Worm (Caenorhabditis elegans) whole organism, late embryonic: ENCODE measurements around the gene C56G2.9.
A peak's percentile ranks its signal among the peaks of the same experiment; 100 is the strongest.

Source experiments
- C08G9.2 ChIP-seq: sonication (generic microtip); optimal IDR thresholded peaks from 2 replicates; lab custom pipeline; 2016; ENCODE audit warnings: mild to moderate bottlenecking, missing genetic modification characterization, moderate library complexity, missing compliant biosample characterization
- F13H6.1 ChIP-seq: sonication (generic microtip); optimal IDR thresholded peaks from 2 replicates; lab custom pipeline; 2016; ENCODE audit warnings: missing genetic modification characterization, missing compliant biosample characterization
- K02D7.2 ChIP-seq: sonication (generic microtip); optimal IDR thresholded peaks from 2 replicates; lab custom pipeline; 2017; ENCODE audit warnings: mild to moderate bottlenecking, missing genetic modification characterization, missing compliant biosample characterization
- K09A11.1 ChIP-seq: sonication (generic microtip); optimal IDR thresholded peaks from 2 replicates; lab custom pipeline; 2017; ENCODE audit warnings: antibody characterized with exemption, mild to moderate bottlenecking, missing genetic modification characterization, missing compliant biosample characterization; ENCODE audit not compliant: insufficient read depth
- ahr-1 ChIP-seq: sonication (generic microtip); optimal IDR thresholded peaks from 2 replicates; lab custom pipeline; 2016; ENCODE audit warnings: missing genetic modification characterization, missing compliant biosample characterization
- ceh-18 ChIP-seq: sonication (generic microtip); optimal IDR thresholded peaks from 2 replicates; lab custom pipeline; 2016; ENCODE audit warnings: missing genetic modification characterization, missing compliant biosample characterization
- ceh-19 ChIP-seq: fragments of 200-800 bp; sonication (Bioruptor generic); optimal IDR thresholded peaks from 2 replicates; lab custom pipeline; 2018; ENCODE audit warnings: mild to moderate bottlenecking, missing genetic modification characterization, missing compliant biosample characterization
- ceh-2 ChIP-seq: sonication (generic microtip); optimal IDR thresholded peaks from 2 replicates; lab custom pipeline; 2016; ENCODE audit warnings: missing genotype, missing genetic modification characterization, missing compliant biosample characterization
- ceh-22 ChIP-seq: sonication (generic microtip); optimal IDR thresholded peaks from 2 replicates; lab custom pipeline; 2017; ENCODE audit warnings: missing biosample characterization, missing genetic modification characterization
- ceh-30 ChIP-seq: fragments of 150-350 bp; optimal IDR thresholded peaks from 2 replicates; lab custom pipeline; 2014; ENCODE audit warnings: missing biosample characterization, missing genetic modification characterization
- ceh-31 ChIP-seq: sonication (generic microtip); optimal IDR thresholded peaks from 2 replicates; lab custom pipeline; 2016; ENCODE audit warnings: missing genetic modification characterization, missing compliant biosample characterization
- ceh-34 ChIP-seq: sonication (generic microtip); optimal IDR thresholded peaks from 2 replicates; lab custom pipeline; 2016; ENCODE audit warnings: mild to moderate bottlenecking, missing genetic modification characterization, missing compliant biosample characterization
- ceh-48 ChIP-seq: sonication (generic microtip); optimal IDR thresholded peaks from 2 replicates; lab custom pipeline; 2016; ENCODE audit warnings: missing genetic modification characterization, inconsistent platforms, missing compliant biosample characterization
- ceh-6 ChIP-seq: fragments of 200-800 bp; sonication (Bioruptor generic); optimal IDR thresholded peaks from 2 replicates; lab custom pipeline; 2018; ENCODE audit warnings: mild to moderate bottlenecking, missing genetic modification characterization, missing compliant biosample characterization
- dmd-4 ChIP-seq: sonication (generic microtip); optimal IDR thresholded peaks from 2 replicates; lab custom pipeline; 2016; ENCODE audit warnings: borderline replicate concordance, missing genetic modification characterization, missing compliant biosample characterization
- dve-1 ChIP-seq: sonication (generic microtip); optimal IDR thresholded peaks from 2 replicates; lab custom pipeline; 2017; ENCODE audit warnings: antibody characterized with exemption, mild to moderate bottlenecking, missing genetic modification characterization, missing compliant biosample characterization
- elt-2 ChIP-seq: sonication (generic microtip); optimal IDR thresholded peaks from 2 replicates; lab custom pipeline; 2016; ENCODE audit warnings: missing genetic modification reagents, missing genetic modification characterization, missing compliant biosample characterization
- ets-4 ChIP-seq: sonication (generic microtip); optimal IDR thresholded peaks from 2 replicates; lab custom pipeline; 2016; ENCODE audit warnings: missing genetic modification characterization, missing compliant biosample characterization
- fax-1 ChIP-seq: sonication (generic microtip); optimal IDR thresholded peaks from 2 replicates; lab custom pipeline; 2016; ENCODE audit warnings: missing genotype, missing genetic modification characterization, missing compliant biosample characterization
- fkh-10 ChIP-seq: fragments of 150-350 bp; optimal IDR thresholded peaks from 2 replicates; lab custom pipeline; 2014; ENCODE audit warnings: missing biosample characterization, missing genetic modification reagents, missing genetic modification characterization
- hlh-13 ChIP-seq: fragments of 200-800 bp; sonication (Bioruptor generic); optimal IDR thresholded peaks from 2 replicates; lab custom pipeline; 2018; ENCODE audit warnings: mild to moderate bottlenecking, missing genetic modification characterization, missing compliant biosample characterization
- hlh-30 ChIP-seq: sonication (generic microtip); optimal IDR thresholded peaks from 2 replicates; lab custom pipeline; 2017; ENCODE audit warnings: antibody characterized with exemption, missing genetic modification characterization, missing compliant biosample characterization; ENCODE audit not compliant: insufficient read depth
- hlh-6 ChIP-seq: sonication (generic microtip); optimal IDR thresholded peaks from 2 replicates; lab custom pipeline; 2016; ENCODE audit warnings: missing genotype, missing genetic modification characterization, missing compliant biosample characterization
- hlh-8 ChIP-seq: sonication (generic microtip); optimal IDR thresholded peaks from 2 replicates; lab custom pipeline; 2016; ENCODE audit warnings: missing genotype, missing genetic modification characterization, missing compliant biosample characterization
- nfya-1 ChIP-seq: sonication (generic microtip); optimal IDR thresholded peaks from 2 replicates; lab custom pipeline; 2017; ENCODE audit warnings: missing genetic modification characterization, mild to moderate bottlenecking, missing compliant biosample characterization, antibody characterized with exemption, moderate library complexity
- pat-9 ChIP-seq: fragments of 200-800 bp; sonication (Bioruptor generic); optimal IDR thresholded peaks from 2 replicates; lab custom pipeline; 2018; ENCODE audit warnings: mild to moderate bottlenecking, missing genetic modification characterization, moderate library complexity, missing compliant biosample characterization
- pax-1 ChIP-seq: fragments of 150-350 bp; optimal IDR thresholded peaks from 2 replicates; lab custom pipeline; 2014; ENCODE audit warnings: missing biosample characterization, missing genetic modification characterization
- pha-2 ChIP-seq: sonication (generic microtip); optimal IDR thresholded peaks from 2 replicates; lab custom pipeline; 2017; ENCODE audit warnings: mild to moderate bottlenecking, missing genetic modification characterization, missing compliant biosample characterization
- pqm-1 ChIP-seq: sonication (generic microtip); optimal IDR thresholded peaks from 2 replicates; lab custom pipeline; 2016; ENCODE audit warnings: missing genetic modification characterization, missing compliant biosample characterization
- pros-1 ChIP-seq: fragments of 150-350 bp; optimal IDR thresholded peaks from 2 replicates; lab custom pipeline; 2014; ENCODE audit warnings: missing biosample characterization, missing genetic modification reagents, missing genetic modification characterization
- ref-2 ChIP-seq: sonication (generic microtip); optimal IDR thresholded peaks from 2 replicates; lab custom pipeline; 2016; ENCODE audit warnings: missing genetic modification characterization, missing compliant biosample characterization
- rnt-1 ChIP-seq: sonication (generic microtip); optimal IDR thresholded peaks from 2 replicates; lab custom pipeline; 2016; ENCODE audit warnings: missing genetic modification characterization, missing compliant biosample characterization
- sox-2 ChIP-seq: fragments of 200-800 bp; sonication (Bioruptor generic); IDR thresholded peaks from 2 replicates; pipeline ENCODE4 v1.3.6; 2022; ENCODE audit warnings: missing genetic modification reagents, missing genetic modification characterization, missing compliant biosample characterization
- sox-4 ChIP-seq: sonication (generic microtip); optimal IDR thresholded peaks from 2 replicates; lab custom pipeline; 2017; ENCODE audit warnings: mild to moderate bottlenecking, missing genetic modification characterization, inconsistent platforms, missing compliant biosample characterization
- tbx-2 ChIP-seq: sonication (generic microtip); optimal IDR thresholded peaks from 2 replicates; lab custom pipeline; 2016; ENCODE audit warnings: missing genetic modification characterization, missing compliant biosample characterization
- ttx-3 ChIP-seq: sonication (generic microtip); optimal IDR thresholded peaks from 2 replicates; lab custom pipeline; 2016; ENCODE audit warnings: missing genetic modification reagents, missing genetic modification characterization, missing compliant biosample characterization
- unc-3 ChIP-seq, 2 experiments: fragments of 200-800 bp in 1 of 2; sonication (Bioruptor generic) in 1 of 2; sonication (generic microtip) in 1 of 2; conservative IDR thresholded peaks in 1 of 2; optimal IDR thresholded peaks in 1 of 2; 2 replicates each; pipeline versions ENCODE4 v1.3.6 to Lab custom; 2016 to 2022; ENCODE audit warnings: missing compliant biosample characterization in 2 of 2, missing genetic modification characterization in 2 of 2, missing genetic modification reagents in 1 of 2
- unc-42 ChIP-seq: sonication (generic microtip); optimal IDR thresholded peaks from 2 replicates; lab custom pipeline; 2016; ENCODE audit warnings: missing genotype, missing genetic modification characterization, missing compliant biosample characterization
- unc-55 ChIP-seq: sonication (generic microtip); optimal IDR thresholded peaks from 2 replicates; lab custom pipeline; 2017; ENCODE audit warnings: missing biosample characterization, missing genetic modification reagents, missing genetic modification characterization
- ztf-16 ChIP-seq: sonication (generic microtip); optimal IDR thresholded peaks from 2 replicates; lab custom pipeline; 2017; ENCODE audit warnings: missing genetic modification characterization, missing compliant biosample characterization

Gene C56G2.9

ce11 chrIII:6351438-6351837 lies 8.3 kb upstream of the C56G2.9 start:
- TF ChIP-seq pqm-1 (no peak), rnt-1 (tag; lab: Kevin White, UChicago) (no peak), ttx-3 (tag; lab: Kevin White, UChicago) (no peak)

ce11 chrIII:6350424-6350823 lies 7.3 kb upstream of the C56G2.9 start:
- no peak for TF ChIP-seq hlh-30 (tag; lab: Kevin White, UChicago)
- TF ChIP-seq unc-42 (tag; lab: Kevin White, UChicago) = peak; percentile 58

- TF ChIP-seq hlh-13 (GFP tag; lab: Kevin White, UChicago) (no peak), K09A11.1 (no peak), pha-2 (tag; lab: Kevin White, UChicago) (no peak), rnt-1 (tag; lab: Kevin White, UChicago) (no peak), ceh-2 (tag; lab: Kevin White, UChicago) (no peak), ceh-34 (no peak), ceh-18 (tag; lab: Kevin White, UChicago) (no peak), pros-1 (tag; lab: Kevin White, UChicago) (no peak), fax-1 (no peak)
Observed at ce11 chrIII:6348578-6348977, 5.4 kb upstream of the C56G2.9 start.

ce11 chrIII:6345968-6346498 lies 2.9 kb upstream of the C56G2.9 start, which contains the start of the genes trmt-10C.2 and C56G2.22:
TSS of gene trmt-10C.2 (plus strand) at chrIII:6346281.
TSS of gene C56G2.22 (plus strand) at chrIII:6346448.
- TF ChIP-seq elt-2 (peak; percentile 6), ets-4 (tag; lab: Kevin White, UChicago) (no peak), unc-55 (GFP tag; lab: Kevin White, UChicago) (no peak)

ce11 chrIII:6344737-6345136 lies 1.6 kb upstream of the C56G2.9 start:
- TF ChIP-seq ref-2 (tag; lab: Kevin White, UChicago) (peak; percentile 58), ceh-34 (peak; percentile 63), K02D7.2 (tag; lab: Kevin White, UChicago) (no peak), tbx-2 (tag; lab: Kevin White, UChicago) (peak; percentile 74), dmd-4 (tag; lab: Kevin White, UChicago) (no peak), sox-2 (GFP tag; lab: Robert Waterston, UW) (no peak), fkh-10 (GFP tag; lab: Kevin White, UChicago) (peak; percentile 33), ceh-30 (tag; lab: Kevin White, UChicago) (peak; percentile 30), ztf-16 (tag; lab: Kevin White, UChicago) (no peak), dve-1 (tag; lab: Kevin White, UChicago) (peak; percentile 70), ceh-18 (tag; lab: Kevin White, UChicago) (peak; percentile 68), elt-2 (peak; percentile 46), ceh-19 (GFP tag; lab: Kevin White, UChicago) (no peak), C08G9.2 (tag; lab: Kevin White, UChicago) (peak; percentile 29), K09A11.1 (peak; percentile 25), hlh-8 (tag; lab: Kevin White, UChicago) (no peak), pros-1 (tag; lab: Kevin White, UChicago) (peak; percentile 13), sox-4 (tag; lab: Kevin White, UChicago) (no peak), F13H6.1 (tag; lab: Kevin White, UChicago) (peak; percentile 38), pha-2 (tag; lab: Kevin White, UChicago) (no peak), unc-42 (tag; lab: Kevin White, UChicago) (peak; percentile 25), pat-9 (tag; lab: Kevin White, UChicago) (peak; percentile 81), ceh-31 (tag; lab: Kevin White, UChicago) (peak; percentile 46), ceh-48 (peak; percentile 16), ceh-22 (tag; lab: Kevin White, UChicago) (no peak), hlh-30 (tag; lab: Kevin White, UChicago) (peak; percentile 41), ceh-6 (GFP tag; lab: Kevin White, UChicago) (no peak), unc-3 (GFP tag; conservative IDR thresholded peaks at IDR 0.05; lab: Robert Waterston, UW) (no peak), unc-3 (tag; optimal IDR thresholded peaks at IDR 0.05; lab: Kevin White, UChicago) (no peak), hlh-6 (tag; lab: Kevin White, UChicago) (no peak), nfya-1 (tag; lab: Kevin White, UChicago) (peak; percentile 81), ahr-1 (tag; lab: Kevin White, UChicago) (no peak), pax-1 (tag; lab: Kevin White, UChicago) (peak; percentile 73), unc-55 (GFP tag; lab: Kevin White, UChicago) (peak; percentile 57)
